Worm (Caenorhabditis elegans) whole organism, L3 larva: Measurements from ENCODE around the gene ZK228.13.

Experiments
- R02D3.7 ChIP-seq: fragments of 150-350 bp; optimal IDR thresholded peaks from 2 replicates; lab custom pipeline; 2014; ENCODE audit warnings: missing biosample characterization, missing genetic modification characterization
- aly-2 ChIP-seq: fragments of 150-350 bp; optimal IDR thresholded peaks from 2 replicates; lab custom pipeline; 2014; ENCODE audit warnings: missing biosample characterization, missing genetic modification characterization
- ceh-16 ChIP-seq: sonication (generic microtip); optimal IDR thresholded peaks from 2 replicates; lab custom pipeline; 2017; ENCODE audit warnings: missing biosample characterization, missing genetic modification characterization
- ceh-82 ChIP-seq: fragments of 150-350 bp; optimal IDR thresholded peaks from 2 replicates; lab custom pipeline; 2014; ENCODE audit warnings: missing biosample characterization, missing genetic modification characterization
- daf-12 ChIP-seq: fragments of 150-350 bp; optimal IDR thresholded peaks from 2 replicates; lab custom pipeline; 2014; ENCODE audit warnings: missing biosample characterization, missing genetic modification reagents, missing genetic modification characterization
- egl-27 ChIP-seq: sonication (generic microtip); optimal IDR thresholded peaks from 4 replicates; lab custom pipeline; 2017; ENCODE audit warnings: missing biosample characterization, missing genetic modification reagents, missing genetic modification characterization
- elt-2 ChIP-seq: sonication (generic microtip); optimal IDR thresholded peaks from 2 replicates; lab custom pipeline; 2016; ENCODE audit warnings: missing genetic modification reagents, mild to moderate bottlenecking, missing genetic modification characterization, missing compliant biosample characterization
- elt-3 ChIP-seq, 3 experiments: fragments of 150-350 bp in 1 of 3; sonication (generic microtip) in 2 of 3; optimal IDR thresholded peaks; 2 replicates in 2 of 3; 4 replicates in 1 of 3; lab custom pipeline; 2014 to 2017; ENCODE audit warnings: missing biosample characterization in 3 of 3, missing genetic modification characterization in 3 of 3
- fkh-10 ChIP-seq: sonication (generic microtip); optimal IDR thresholded peaks from 2 replicates; lab custom pipeline; 2017; ENCODE audit warnings: missing biosample characterization, missing genetic modification reagents, missing genetic modification characterization
- fkh-2 ChIP-seq: fragments of 150-350 bp; optimal IDR thresholded peaks from 2 replicates; lab custom pipeline; 2014; ENCODE audit warnings: missing biosample characterization, missing genetic modification reagents, missing genetic modification characterization
- fos-1 ChIP-seq: fragments of 150-350 bp; optimal IDR thresholded peaks from 2 replicates; lab custom pipeline; 2014; ENCODE audit warnings: missing biosample characterization, missing genetic modification characterization
- hmg-11 ChIP-seq: sonication (generic microtip); optimal IDR thresholded peaks from 2 replicates; lab custom pipeline; 2016; ENCODE audit warnings: missing genetic modification characterization, missing compliant biosample characterization
- jun-1 ChIP-seq: fragments of 150-350 bp; optimal IDR thresholded peaks from 2 replicates; lab custom pipeline; 2014; ENCODE audit warnings: missing biosample characterization, missing genetic modification reagents, missing genetic modification characterization
- lin-15B ChIP-seq: fragments of 150-350 bp; optimal IDR thresholded peaks from 2 replicates; lab custom pipeline; 2014; ENCODE audit warnings: missing biosample characterization, missing genetic modification characterization
- lin-39 ChIP-seq: fragments of 150-350 bp; optimal IDR thresholded peaks from 2 replicates; lab custom pipeline; 2018; ENCODE audit warnings: missing biosample characterization, missing genetic modification reagents, missing genetic modification characterization
- lsy-12 ChIP-seq: sonication (generic microtip); optimal IDR thresholded peaks from 2 replicates; lab custom pipeline; 2016; ENCODE audit warnings: mild to moderate bottlenecking, missing genetic modification characterization, missing compliant biosample characterization
- mdl-1 ChIP-seq: fragments of 150-350 bp; optimal IDR thresholded peaks from 2 replicates; lab custom pipeline; 2014; ENCODE audit warnings: missing biosample characterization, missing genetic modification characterization
- nfya-1 ChIP-seq: sonication (generic microtip); optimal IDR thresholded peaks from 2 replicates; lab custom pipeline; 2017; ENCODE audit warnings: missing genetic modification characterization, mild to moderate bottlenecking, missing compliant biosample characterization, antibody characterized with exemption, moderate library complexity; ENCODE audit not compliant: insufficient read depth
- nhr-11 ChIP-seq: fragments of 150-350 bp; optimal IDR thresholded peaks from 2 replicates; lab custom pipeline; 2014; ENCODE audit warnings: missing biosample characterization, missing genetic modification characterization
- nhr-12 ChIP-seq: fragments of 150-350 bp; optimal IDR thresholded peaks from 2 replicates; lab custom pipeline; 2014; ENCODE audit warnings: missing biosample characterization, missing genetic modification characterization
- nhr-23 ChIP-seq: fragments of 150-350 bp; optimal IDR thresholded peaks from 2 replicates; lab custom pipeline; 2014; ENCODE audit warnings: missing biosample characterization, missing genetic modification reagents, missing genetic modification characterization
- nhr-25 ChIP-seq: sonication (generic microtip); optimal IDR thresholded peaks from 2 replicates; lab custom pipeline; 2017; ENCODE audit warnings: missing biosample characterization, missing genetic modification characterization
- nhr-28 ChIP-seq: fragments of 150-350 bp; optimal IDR thresholded peaks from 2 replicates; lab custom pipeline; 2014; ENCODE audit warnings: missing biosample characterization, missing genetic modification characterization
- nhr-67 ChIP-seq: fragments of 150-350 bp; optimal IDR thresholded peaks from 2 replicates; lab custom pipeline; 2014; ENCODE audit warnings: missing biosample characterization, missing genetic modification characterization
- nhr-77 ChIP-seq: fragments of 150-350 bp; optimal IDR thresholded peaks from 2 replicates; lab custom pipeline; 2014; ENCODE audit warnings: missing biosample characterization, missing genetic modification characterization
- pha-4 ChIP-seq: fragments of 150-350 bp; optimal IDR thresholded peaks from 2 replicates; lab custom pipeline; 2014; ENCODE audit warnings: missing biosample characterization, missing genetic modification reagents, missing genetic modification characterization
- pqm-1 ChIP-seq: fragments of 150-350 bp; optimal IDR thresholded peaks from 2 replicates; lab custom pipeline; 2017; ENCODE audit warnings: missing biosample characterization, missing genetic modification characterization, inconsistent platforms
- skn-1 ChIP-seq: fragments of 150-350 bp; optimal IDR thresholded peaks from 2 replicates; lab custom pipeline; 2014; ENCODE audit warnings: missing biosample characterization, missing genetic modification characterization
- snpc-4 ChIP-seq: fragments of 150-350 bp; optimal IDR thresholded peaks from 2 replicates; lab custom pipeline; 2014; ENCODE audit warnings: missing biosample characterization, missing genetic modification characterization
- tbx-2 ChIP-seq: sonication (generic microtip); optimal IDR thresholded peaks from 2 replicates; lab custom pipeline; 2016; ENCODE audit warnings: mild to moderate bottlenecking, missing genetic modification characterization, missing compliant biosample characterization
- unc-39 ChIP-seq: sonication (generic microtip); optimal IDR thresholded peaks from 4 replicates; lab custom pipeline; 2017; ENCODE audit warnings: missing biosample characterization, missing genetic modification characterization
- unc-62 ChIP-seq: fragments of 150-350 bp; sonication (generic microtip); optimal IDR thresholded peaks from 4 replicates; lab custom pipeline; 2014; ENCODE audit warnings: missing biosample characterization, missing genetic modification reagents, missing genetic modification characterization
- zag-1 ChIP-seq: fragments of 150-350 bp; optimal IDR thresholded peaks from 2 replicates; lab custom pipeline; 2014; ENCODE audit warnings: missing biosample characterization, missing genetic modification characterization
- ztf-11 ChIP-seq: fragments of 150-350 bp; optimal IDR thresholded peaks from 2 replicates; lab custom pipeline; 2014; ENCODE audit warnings: missing biosample characterization, missing genetic modification characterization

ZK228.13 gene

DNA sequence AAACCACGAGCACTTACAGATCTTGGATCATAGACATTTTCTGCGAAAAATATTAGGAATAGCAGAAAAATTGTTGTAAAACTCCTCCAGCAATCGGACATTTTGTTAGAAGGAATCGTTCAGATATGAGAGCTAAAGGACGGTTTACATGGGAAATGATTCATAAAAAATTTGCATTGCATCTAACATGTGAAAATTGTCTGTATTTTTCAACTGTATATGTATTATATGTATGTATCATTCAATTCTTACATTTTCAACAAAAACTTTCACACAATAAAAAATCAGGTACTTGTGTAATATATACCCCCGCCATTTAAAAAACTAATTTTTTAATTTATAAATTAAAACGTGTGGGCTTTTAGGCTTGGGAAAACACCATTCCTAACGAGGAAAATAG is at the start of gene ZK228.13:
Gene ZK228.13, minus strand, starts transcription at position 101 of the 400 bp plus-strand sequence.
- TF ChIP-seq fkh-2 (tag; lab: Kevin White, UChicago) = no peak
- no peak for TF ChIP-seq daf-12 (tag; lab: Kevin White, UChicago)
- TF ChIP-seq aly-2 (tag; lab: Kevin White, UChicago) = no peak
- TF ChIP-seq nhr-25 = no peak
- no peak for TF ChIP-seq nhr-77 (tag; lab: Kevin White, UChicago)
- TF ChIP-seq egl-27 (tag; lab: Kevin White, UChicago) = no peak
- no peak for TF ChIP-seq ztf-11 (tag; lab: Kevin White, UChicago)
- TF ChIP-seq R02D3.7 (tag; lab: Kevin White, UChicago) = no peak

- peak; percentile 26 for TF ChIP-seq jun-1
- no peak for TF ChIP-seq fkh-2 (tag; lab: Kevin White, UChicago)
- TF ChIP-seq R02D3.7 (tag; lab: Kevin White, UChicago) = no peak
- no peak for TF ChIP-seq lin-39 (tag; lab: Kevin White, UChicago)
- TF ChIP-seq elt-2 (tag; lab: Kevin White, UChicago) = peak; percentile 97
- peak; percentile 94 for TF ChIP-seq pqm-1 (tag; lab: Kevin White, UChicago)
- peak; percentile 29 for TF ChIP-seq pha-4 (tag; lab: Kevin White, UChicago)
- no peak for TF ChIP-seq egl-27 (tag; lab: Kevin White, UChicago)
- TF ChIP-seq, all 47 proteins: peak for 4
Measured at ce11 chrV:18516496-18516895, 48.5 kb upstream of the ZK228.13 start, which contains the start of gene hmit-1.1. Gene hmit-1.1, plus strand, starts transcription at chrV:18516789.

- TF ChIP-seq nhr-11 (tag; lab: Kevin White, UChicago) (no peak), snpc-4 (tag; lab: Kevin White, UChicago) (no peak), unc-62 (no peak), ztf-11 (tag; lab: Kevin White, UChicago) (no peak), ceh-82 (tag; lab: Kevin White, UChicago) (no peak), lsy-12 (no peak), elt-2 (tag; lab: Kevin White, UChicago) (no peak), pha-4 (tag; lab: Kevin White, UChicago) (no peak), mdl-1 (no peak), fos-1 (tag; lab: Kevin White, UChicago) (no peak), nhr-67 (tag; lab: Kevin White, UChicago) (no peak), tbx-2 (tag; lab: Kevin White, UChicago) (no peak), fkh-2 (tag; lab: Kevin White, UChicago) (no peak), ceh-16 (tag; lab: Kevin White, UChicago) (no peak), lin-15B (tag; lab: Kevin White, UChicago) (no peak), nhr-77 (tag; lab: Kevin White, UChicago) (no peak), nfya-1 (tag; lab: Kevin White, UChicago) (no peak), nhr-28 (tag; lab: Kevin White, UChicago) (no peak), egl-27 (tag; lab: Kevin White, UChicago) (no peak), elt-3 (tag; optimal IDR thresholded peaks at IDR 0.05; lab: Kevin White, UChicago) (no peak)
Measured at ce11 chrV:18511847-18512246, 43.9 kb upstream of the ZK228.13 start.

DNA sequence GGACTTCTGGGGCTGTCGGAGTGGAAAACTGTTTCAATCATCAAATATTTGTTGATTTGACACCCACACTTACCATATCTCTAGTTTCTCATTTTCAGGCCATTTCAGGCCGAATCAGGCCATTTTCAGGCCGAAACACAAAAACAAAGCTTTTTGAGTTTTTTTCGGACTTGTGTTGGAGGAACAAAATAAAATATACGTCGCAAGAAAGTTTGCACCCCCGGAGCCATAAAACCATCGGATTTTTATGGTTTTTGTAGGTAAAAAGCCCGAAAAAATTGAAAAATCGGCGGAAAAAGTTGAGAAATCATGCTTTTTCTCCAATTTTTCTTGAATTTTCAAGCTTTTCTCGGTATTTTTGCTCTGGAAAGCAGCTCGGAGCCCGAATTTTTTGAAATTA is 40.6 kb upstream of the ZK228.13 start, which contains the start of gene Y51A2D.1:
Gene Y51A2D.1, plus strand, starts transcription at position 301 of the 400 bp plus-strand sequence.
- TF ChIP-seq nhr-23 (tag; lab: Kevin White, UChicago) (no peak), hmg-11 (no peak), nhr-12 (tag; lab: Kevin White, UChicago) (no peak), fkh-2 (tag; lab: Kevin White, UChicago) (no peak)

ce11 chrV:18506772-18507171 is 38.8 kb upstream of the ZK228.13 start:
- TF ChIP-seq fkh-10 (no peak), ceh-82 (tag; lab: Kevin White, UChicago) (no peak), elt-2 (tag; lab: Kevin White, UChicago) (no peak), unc-39 (tag; lab: Kevin White, UChicago) (no peak), skn-1 (tag; lab: Kevin White, UChicago) (no peak), zag-1 (tag; lab: Kevin White, UChicago) (no peak)
- TF ChIP-seq, all 47 proteins: peak for 0
